Worm (Caenorhabditis elegans) whole organism, mixed stage, embryonic: ENCODE measurements around the gene grwd-1.
A peak's percentile ranks its signal among the peaks of the same experiment; 100 is the strongest.

Source experiments
- bed-3 ChIP-seq: fragments of 200-800 bp; sonication (Bioruptor generic); optimal IDR thresholded peaks from 3 replicates; lab custom pipeline; 2018; ENCODE audit warnings: mild to moderate bottlenecking, missing genetic modification characterization, moderate library complexity, missing compliant biosample characterization
- ces-1 ChIP-seq: fragments of 150-350 bp; optimal IDR thresholded peaks from 2 replicates; lab custom pipeline; 2014; ENCODE audit warnings: missing biosample characterization, missing genetic modification reagents, missing genetic modification characterization
- cnd-1 ChIP-seq: fragments of 200-800 bp; sonication (Bioruptor generic); optimal IDR thresholded peaks from 2 replicates; lab custom pipeline; 2018; ENCODE audit warnings: mild to moderate bottlenecking, missing genetic modification characterization, missing compliant biosample characterization
- elt-1 ChIP-seq: sonication (generic microtip); optimal IDR thresholded peaks from 2 replicates; lab custom pipeline; 2017; ENCODE audit warnings: missing genetic modification characterization, mild to moderate bottlenecking, missing compliant biosample characterization, antibody characterized with exemption, moderate library complexity, borderline replicate concordance; ENCODE audit not compliant: insufficient read depth
- lin-13 ChIP-seq: fragments of 150-350 bp; optimal IDR thresholded peaks from 2 replicates; lab custom pipeline; 2014; ENCODE audit warnings: missing biosample characterization, missing genetic modification characterization
- lsy-2 ChIP-seq: fragments of 150-350 bp; optimal IDR thresholded peaks from 2 replicates; lab custom pipeline; 2014; ENCODE audit warnings: missing biosample characterization, missing genetic modification characterization
- mep-1 ChIP-seq: fragments of 150-350 bp; optimal IDR thresholded peaks from 2 replicates; lab custom pipeline; 2017; ENCODE audit warnings: missing biosample characterization, missing genetic modification reagents, missing genetic modification characterization, inconsistent platforms
- nhr-12 ChIP-seq: fragments of 150-350 bp; optimal IDR thresholded peaks from 2 replicates; lab custom pipeline; 2014; ENCODE audit warnings: missing biosample characterization, missing genetic modification characterization
- nhr-28 ChIP-seq: fragments of 150-350 bp; optimal IDR thresholded peaks from 2 replicates; lab custom pipeline; 2014; ENCODE audit warnings: missing biosample characterization, missing genetic modification characterization
- pha-4 ChIP-seq: fragments of 150-350 bp; optimal IDR thresholded peaks from 2 replicates; lab custom pipeline; 2018; ENCODE audit warnings: missing biosample characterization, missing genetic modification reagents, missing genetic modification characterization
- unc-39 ChIP-seq: fragments of 150-350 bp; optimal IDR thresholded peaks from 2 replicates; lab custom pipeline; 2014; ENCODE audit warnings: missing biosample characterization, missing genetic modification characterization
- unc-62 ChIP-seq: fragments of 150-350 bp; optimal IDR thresholded peaks from 2 replicates; lab custom pipeline; 2014; ENCODE audit warnings: missing biosample characterization, missing genetic modification reagents, missing genetic modification characterization
- ztf-11 ChIP-seq: fragments of 150-350 bp; optimal IDR thresholded peaks from 2 replicates; lab custom pipeline; 2014; ENCODE audit warnings: missing biosample characterization, missing genetic modification characterization

DNA sequence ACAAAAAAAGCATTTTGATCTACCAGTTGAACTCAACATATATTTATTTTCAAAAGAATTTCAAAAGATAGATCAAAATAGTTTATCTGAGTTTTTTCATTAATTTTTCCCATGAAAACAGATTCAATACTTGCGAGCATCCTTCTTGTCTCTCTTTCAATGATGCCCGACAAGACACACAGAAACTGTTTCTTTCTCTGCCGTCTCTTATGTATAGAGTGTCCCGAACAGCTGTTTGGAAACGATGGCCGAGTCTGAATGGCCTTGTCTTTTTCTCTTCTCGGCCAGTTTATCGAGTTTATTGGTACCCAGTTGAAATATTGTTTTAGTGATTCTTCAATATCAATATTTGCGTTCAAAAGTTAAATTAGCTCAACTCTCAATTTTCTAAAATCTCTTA, 44.5 kb upstream of the grwd-1 start:
- TF ChIP-seq bed-3 (GFP tag; lab: Kevin White, UChicago) = no peak
- TF ChIP-seq mep-1 = peak; percentile 76
- TF ChIP-seq cnd-1 (tag; lab: Kevin White, UChicago) = peak; percentile 84
- no peak for TF ChIP-seq pha-4 (tag; lab: Kevin White, UChicago)
- no peak for TF ChIP-seq nhr-12 (tag; lab: Kevin White, UChicago)
- no peak for TF ChIP-seq ztf-11 (tag; lab: Kevin White, UChicago)
- no peak for TF ChIP-seq unc-39 (tag; lab: Kevin White, UChicago)
- TF ChIP-seq elt-1 (tag; lab: Kevin White, UChicago) = peak; percentile 55
- no peak for TF ChIP-seq unc-62 (GFP tag; lab: Kevin White, UChicago)
- peak; percentile 48 for TF ChIP-seq ces-1 (GFP tag; lab: Kevin White, UChicago)
- no peak for TF ChIP-seq nhr-28
- TF ChIP-seq lsy-2 = no peak
- no peak for TF ChIP-seq lin-13
